Worm (Caenorhabditis elegans): Measurements from ENCODE around the gene F55C12.19.
"Not testable (repeated sequence)": the region's sequence is repeated elsewhere in the genome, so short reads cannot be mapped to it uniquely, and the experiment has no call there.

The F55C12.19 gene

ce11 chrII:5876511-5876910 lies 10.6 kb downstream of the F55C12.19 start, which contains the start of gene F55C12.2:
Gene F55C12.2, plus strand, starts transcription at chrII:5876811.
- not testable (repeated sequence) for TF ChIP-seq ceh-63 (GFP tag; optimal IDR thresholded peaks at IDR 0.05); mab-9 (GFP tag; IDR thresholded peaks at IDR 0.05); skn-1 (tag; optimal IDR thresholded peaks at IDR 0.05)

- TF ChIP-seq snu-23 (GFP tag; optimal IDR thresholded peaks at IDR 0.05) (peak; percentile 32), nhr-19 (GFP tag; conservative IDR thresholded peaks at IDR 0.05) (0 out of 2 replicates have a peak, but pooled peaks have one; percentile 5), nhr-85 (tag) (peak; percentile 86), nhr-71 (tag; optimal IDR thresholded peaks at IDR 0.05) (peak; percentile 8), snpc-4 (tag; optimal IDR thresholded peaks at IDR 0.05) (no peak), blmp-1 (tag; optimal IDR thresholded peaks at IDR 0.05) (peak; percentile 63), lsy-2 (tag; optimal IDR thresholded peaks at IDR 0.05) (peak; percentile 4 to 31), nhr-28 (tag; optimal IDR thresholded peaks at IDR 0.05) (no peak), rnt-1 (tag; optimal IDR thresholded peaks at IDR 0.05) (peak; percentile 21), vab-15 (tag; optimal IDR thresholded peaks at IDR 0.05) (peak; percentile 19), elt-3 (tag; optimal IDR thresholded peaks at IDR 0.05) (peak in 1 of 6 experiments; percentile 31), lin-35 (GFP tag; optimal IDR thresholded peaks at IDR 0.05) (peak in 1 of 2 experiments; percentile 19), grh-1 (GFP tag; IDR thresholded peaks at IDR 0.05) (peak; percentile 55; the same call in 1 of the 2 replicates), ama-1 (optimal IDR thresholded peaks at IDR 0.05) (no peak), efl-1 (optimal IDR thresholded peaks at IDR 0.05) (peak in 1 of 2 experiments; percentile 2), efl-1 (GFP tag; optimal IDR thresholded peaks at IDR 0.05 in 1 of 2) (peak in 1 of 2 experiments; percentile 33), mep-1 (tag; optimal IDR thresholded peaks at IDR 0.05) (peak; percentile 51), lin-14 (GFP tag; optimal IDR thresholded peaks at IDR 0.05) (peak; percentile 63), unc-30 (tag; optimal IDR thresholded peaks at IDR 0.05) (no peak), lir-3 (tag; optimal IDR thresholded peaks at IDR 0.05; ENCODE audit: poor library complexity) (no peak), lin-13 (GFP tag; optimal IDR thresholded peaks at IDR 0.05) (no peak)
Measured at ce11 chrII:5880677-5881076, 14.7 kb downstream of the F55C12.19 start.

ce11 chrII:5884252-5884651 lies 18.3 kb downstream of the F55C12.19 start, which contains the start of gene rfip-1:
Gene rfip-1, plus strand, starts transcription at chrII:5884552.
- TF ChIP-seq lin-14 (GFP tag; optimal IDR thresholded peaks at IDR 0.05): no peak
- TF ChIP-seq Y116A8C.19 (tag; optimal IDR thresholded peaks at IDR 0.05; ENCODE audit: borderline replicate concordance): no peak
- no peak for TF ChIP-seq nhr-77 (tag; optimal IDR thresholded peaks at IDR 0.05)
- TF ChIP-seq zip-4 (GFP tag; optimal IDR thresholded peaks at IDR 0.05): no peak
- no peak for TF ChIP-seq snpc-4 (tag; optimal IDR thresholded peaks at IDR 0.05)
- no peak for TF ChIP-seq unc-86 (tag; optimal IDR thresholded peaks at IDR 0.05)
- TF ChIP-seq C04F5.9 (tag; optimal IDR thresholded peaks at IDR 0.05): no peak
- no peak for TF ChIP-seq elt-2 (tag; optimal IDR thresholded peaks at IDR 0.05)
- no peak for TF ChIP-seq blmp-1 (tag; optimal IDR thresholded peaks at IDR 0.05)
- TF ChIP-seq C16A3.4 (tag; optimal IDR thresholded peaks at IDR 0.05): no peak
- no peak for TF ChIP-seq swsn-7 (tag; optimal IDR thresholded peaks at IDR 0.05)
- no peak for TF ChIP-seq nhr-11 (tag; optimal IDR thresholded peaks at IDR 0.05)
- TF ChIP-seq aly-2 (tag; optimal IDR thresholded peaks at IDR 0.05): no peak
- TF ChIP-seq nhr-237 (tag; optimal IDR thresholded peaks at IDR 0.05): no peak
- TF ChIP-seq ceh-90 (tag; optimal IDR thresholded peaks at IDR 0.05): no peak
- TF ChIP-seq efl-3 (GFP tag; optimal IDR thresholded peaks at IDR 0.05): no peak

- TF ChIP-seq efl-1 (optimal IDR thresholded peaks at IDR 0.05) (no peak), efl-1 (GFP tag; optimal IDR thresholded peaks at IDR 0.05 in 1 of 2) (peak in 1 of 2 experiments; percentile 90), fos-1 (tag; optimal IDR thresholded peaks at IDR 0.05) (no peak), blmp-1 (tag; optimal IDR thresholded peaks at IDR 0.05) (peak; percentile 95), snu-23 (GFP tag; optimal IDR thresholded peaks at IDR 0.05) (peak; percentile 32), nhr-90 (tag; optimal IDR thresholded peaks at IDR 0.05; ENCODE audit: poor library complexity) (peak; percentile 5), lsy-2 (tag; optimal IDR thresholded peaks at IDR 0.05) (peak in 1 of 2 experiments; percentile 33), jun-1 (tag; optimal IDR thresholded peaks at IDR 0.05) (peak; percentile 46), hpl-2 (GFP tag; optimal IDR thresholded peaks at IDR 0.05) (peak; percentile 6), nhr-19 (GFP tag; conservative IDR thresholded peaks at IDR 0.05) (0 out of 2 replicates have a peak, but pooled peaks have one; percentile 23), fkh-10 (GFP tag; optimal IDR thresholded peaks at IDR 0.05) (no peak), lin-14 (GFP tag; optimal IDR thresholded peaks at IDR 0.05) (peak; percentile 68), zip-4 (GFP tag; optimal IDR thresholded peaks at IDR 0.05) (peak; percentile 28), nhr-71 (tag; optimal IDR thresholded peaks at IDR 0.05) (peak; percentile 6), elt-3 (tag; optimal IDR thresholded peaks at IDR 0.05) (peak in 5 of 6 experiments; percentile 21 to 96 (median 35)), fkh-4 (tag; optimal IDR thresholded peaks at IDR 0.05; ENCODE audit: borderline replicate concordance) (no peak), nhr-85 (tag) (peak; percentile 88), elt-2 (tag; optimal IDR thresholded peaks at IDR 0.05) (peak; percentile 28), ceh-63 (GFP tag; optimal IDR thresholded peaks at IDR 0.05) (no peak), ceh-90 (tag; optimal IDR thresholded peaks at IDR 0.05) (no peak), mdl-1 (tag; optimal IDR thresholded peaks at IDR 0.05) (peak in 1 of 2 experiments; percentile 15)
Measured at ce11 chrII:5885966-5886621, 20.2 kb downstream of the F55C12.19 start.

Measured in whole organism, L1 larva.